Fruit fly (Drosophila melanogaster) whole organism, prepupa: ENCODE measurements around the gene CG14321.

Experiments
- Blimp-1 ChIP-seq: fragments of 200-800 bp; sonication (Bioruptor generic); optimal IDR thresholded peaks from 3 replicates; lab custom pipeline; 2017; ENCODE audit warnings: missing biosample characterization, missing genetic modification characterization, mild to moderate bottlenecking, moderate library complexity, missing genetic modification reagents
- CG10669 ChIP-seq: fragments of 200-800 bp; sonication (Bioruptor generic); optimal IDR thresholded peaks from 3 replicates; lab custom pipeline; 2018; ENCODE audit warnings: missing biosample characterization, mild to moderate bottlenecking, missing genetic modification characterization, moderate library complexity
- CG15336 ChIP-seq: fragments of 200-800 bp; sonication (Bioruptor generic); IDR thresholded peaks from 2 replicates; pipeline ENCODE4 v1.3.6; 2022; ENCODE audit warnings: missing biosample characterization, missing genetic modification characterization
- CG1621 ChIP-seq: fragments of 200-800 bp; sonication (Bioruptor generic); optimal IDR thresholded peaks from 3 replicates; lab custom pipeline; 2018; ENCODE audit warnings: missing biosample characterization, mild to moderate bottlenecking, missing genetic modification characterization
- CG16779 ChIP-seq: fragments of 200-800 bp; sonication (Bioruptor generic); optimal IDR thresholded peaks from 3 replicates; lab custom pipeline; 2017; ENCODE audit warnings: missing biosample characterization, mild to moderate bottlenecking, missing genetic modification characterization
- CG3032 ChIP-seq: fragments of 200-800 bp; optimal IDR thresholded peaks from 2 replicates; lab custom pipeline; 2019; ENCODE audit warnings: missing biosample characterization, mild to moderate bottlenecking, missing genetic modification characterization, moderate library complexity
- CG31627 ChIP-seq: fragments of 200-800 bp; sonication (Bioruptor generic); optimal IDR thresholded peaks from 3 replicates; lab custom pipeline; 2016; ENCODE audit warnings: missing biosample characterization, missing genetic modification characterization
- CG32006 ChIP-seq: fragments of 200-800 bp; sonication (Bioruptor generic); optimal IDR thresholded peaks from 3 replicates; lab custom pipeline; 2017; ENCODE audit warnings: missing biosample characterization, mild to moderate bottlenecking, missing genetic modification characterization
- CG34406 ChIP-seq: fragments of 200-800 bp; sonication (Bioruptor generic); optimal IDR thresholded peaks from 3 replicates; lab custom pipeline; 2016; ENCODE audit warnings: missing biosample characterization, missing genetic modification characterization
- CG3919 ChIP-seq: fragments of 200-800 bp; sonication (Bioruptor generic); optimal IDR thresholded peaks from 3 replicates; lab custom pipeline; 2016; ENCODE audit warnings: missing biosample characterization, missing genetic modification characterization
- CG4318 ChIP-seq: fragments of 200-800 bp; sonication (Bioruptor generic); optimal IDR thresholded peaks from 3 replicates; lab custom pipeline; 2017; ENCODE audit warnings: missing biosample characterization, mild to moderate bottlenecking, missing genetic modification characterization
- CG6163 ChIP-seq: fragments of 200-800 bp; sonication (Bioruptor generic); IDR thresholded peaks from 3 replicates; pipeline ENCODE4 v1.3.6; 2022; ENCODE audit warnings: missing biosample characterization, missing genetic modification characterization
- CG6276 ChIP-seq: fragments of 200-800 bp; sonication (Bioruptor generic); optimal IDR thresholded peaks from 2 replicates; lab custom pipeline; 2017; ENCODE audit warnings: missing biosample characterization, mild to moderate bottlenecking, missing genetic modification characterization
- CG6792 ChIP-seq: fragments of 200-800 bp; sonication (Bioruptor generic); optimal IDR thresholded peaks from 3 replicates; lab custom pipeline; 2016; ENCODE audit warnings: missing biosample characterization, missing genetic modification characterization
- CG6854 ChIP-seq: fragments of 200-800 bp; sonication (Bioruptor generic); optimal IDR thresholded peaks from 2 replicates; lab custom pipeline; 2017; ENCODE audit warnings: missing biosample characterization, mild to moderate bottlenecking, missing genetic modification characterization
- CG7368 ChIP-seq: fragments of 200-800 bp; sonication (Bioruptor generic); optimal IDR thresholded peaks from 3 replicates; lab custom pipeline; 2016; ENCODE audit warnings: missing biosample characterization, missing genetic modification characterization
- CG8119 ChIP-seq: fragments of 200-800 bp; sonication (Bioruptor generic); IDR thresholded peaks from 3 replicates; pipeline ENCODE4 v1.3.6; 2022; ENCODE audit warnings: missing biosample characterization, missing genetic modification characterization
- CG8632 ChIP-seq: fragments of 200-800 bp; sonication (Bioruptor generic); optimal IDR thresholded peaks from 3 replicates; lab custom pipeline; 2016; ENCODE audit warnings: missing biosample characterization, missing genetic modification characterization
- CG9139 ChIP-seq: fragments of 200-800 bp; sonication (Bioruptor generic); optimal IDR thresholded peaks from 3 replicates; lab custom pipeline; 2017; ENCODE audit warnings: missing biosample characterization, mild to moderate bottlenecking, missing genetic modification characterization
- Eip75B ChIP-seq: fragments of 200-800 bp; sonication (Bioruptor generic); optimal IDR thresholded peaks from 3 replicates; lab custom pipeline; 2016; ENCODE audit warnings: missing biosample characterization, missing genetic modification characterization
- Eip78C ChIP-seq: fragments of 200-800 bp; sonication (Bioruptor generic); peaks from one replicate; lab custom pipeline; 2016; ENCODE audit warnings: missing biosample characterization, missing genetic modification characterization
- Eip93F ChIP-seq: fragments of 200-800 bp; sonication (Bioruptor generic); optimal IDR thresholded peaks from 2 replicates; lab custom pipeline; 2016; ENCODE audit warnings: missing biosample characterization, mild to moderate bottlenecking, missing genetic modification characterization
- Ets21C ChIP-seq: fragments of 200-800 bp; sonication (Bioruptor generic); optimal IDR thresholded peaks from 3 replicates; lab custom pipeline; 2016; ENCODE audit warnings: missing biosample characterization, missing genetic modification characterization
- Hr4 ChIP-seq: fragments of 200-800 bp; sonication (Bioruptor generic); optimal IDR thresholded peaks from 3 replicates; lab custom pipeline; 2016; ENCODE audit warnings: missing biosample characterization, missing genetic modification characterization
- Lpt ChIP-seq: fragments of 200-800 bp; sonication (Bioruptor generic); optimal IDR thresholded peaks from 3 replicates; lab custom pipeline; 2016; ENCODE audit warnings: missing biosample characterization, missing genetic modification characterization
- Met ChIP-seq: fragments of 200-800 bp; sonication (Bioruptor generic); optimal IDR thresholded peaks from 3 replicates; lab custom pipeline; 2016; ENCODE audit warnings: missing biosample characterization, missing genetic modification characterization
- OdsH ChIP-seq: fragments of 200-800 bp; sonication (Bioruptor generic); optimal IDR thresholded peaks from 3 replicates; lab custom pipeline; 2016; ENCODE audit warnings: missing biosample characterization, missing genetic modification characterization
- Sox102F ChIP-seq: fragments of 200-800 bp; sonication (Bioruptor generic); optimal IDR thresholded peaks from 2 replicates; lab custom pipeline; 2016; ENCODE audit warnings: missing biosample characterization, mild to moderate bottlenecking, missing genetic modification characterization
- Sox14 ChIP-seq: fragments of 200-800 bp; sonication (Bioruptor generic); optimal IDR thresholded peaks from 3 replicates; lab custom pipeline; 2016; ENCODE audit warnings: missing biosample characterization, missing genetic modification characterization
- Sox15 ChIP-seq: fragments of 200-800 bp; sonication (Bioruptor generic); optimal IDR thresholded peaks from 3 replicates; lab custom pipeline; 2016; ENCODE audit warnings: missing biosample characterization, missing genetic modification characterization
- achi ChIP-seq: fragments of 200-800 bp; sonication (Bioruptor generic); optimal IDR thresholded peaks from 3 replicates; lab custom pipeline; 2016; ENCODE audit warnings: missing biosample characterization, missing genetic modification characterization
- cyc ChIP-seq: fragments of 200-800 bp; sonication (Bioruptor generic); optimal IDR thresholded peaks from 3 replicates; lab custom pipeline; 2016; ENCODE audit warnings: missing biosample characterization, missing genetic modification characterization
- dac ChIP-seq: fragments of 200-800 bp; sonication (Bioruptor generic); optimal IDR thresholded peaks from 2 replicates; lab custom pipeline; 2017; ENCODE audit warnings: missing biosample characterization, mild to moderate bottlenecking, missing genetic modification characterization
- dsx ChIP-seq: fragments of 200-800 bp; optimal IDR thresholded peaks from 3 replicates; lab custom pipeline; 2019; ENCODE audit warnings: missing biosample characterization, mild to moderate bottlenecking, missing genetic modification characterization, moderate library complexity; ENCODE audit not compliant: poor library complexity, severe bottlenecking
- esn ChIP-seq: fragments of 200-800 bp; sonication (Bioruptor generic); optimal IDR thresholded peaks from 2 replicates; lab custom pipeline; 2016; ENCODE audit warnings: missing biosample characterization, mild to moderate bottlenecking, missing genetic modification characterization, moderate library complexity
- fd59A ChIP-seq: fragments of 200-800 bp; sonication (Bioruptor generic); optimal IDR thresholded peaks from 2 replicates; lab custom pipeline; 2017; ENCODE audit warnings: missing biosample characterization, mild to moderate bottlenecking, missing genetic modification characterization, missing genetic modification reagents
- fkh ChIP-seq: fragments of 200-800 bp; sonication (Bioruptor generic); optimal IDR thresholded peaks from 3 replicates; lab custom pipeline; 2017; ENCODE audit warnings: missing biosample characterization, mild to moderate bottlenecking, missing genetic modification characterization, moderate library complexity
- lz ChIP-seq: fragments of 200-800 bp; sonication (Bioruptor generic); optimal IDR thresholded peaks from 3 replicates; lab custom pipeline; 2016; ENCODE audit warnings: missing biosample characterization, missing genetic modification characterization
- net ChIP-seq: fragments of 200-800 bp; sonication (Bioruptor generic); optimal IDR thresholded peaks from 3 replicates; lab custom pipeline; 2016; ENCODE audit warnings: missing biosample characterization, missing genetic modification characterization
- pdm3 ChIP-seq: fragments of 200-800 bp; sonication (Bioruptor generic); optimal IDR thresholded peaks from 3 replicates; lab custom pipeline; 2016; ENCODE audit warnings: missing biosample characterization, missing genetic modification characterization
- salr ChIP-seq, 2 experiments: fragments of 200-800 bp; sonication (Bioruptor generic); optimal IDR thresholded peaks; 3 replicates each; lab custom pipeline; 2016 to 2018; ENCODE audit warnings: missing biosample characterization in 2 of 2, missing genetic modification characterization in 2 of 2, mild to moderate bottlenecking in 1 of 2
- spab ChIP-seq: fragments of 200-800 bp; sonication (Bioruptor generic); optimal IDR thresholded peaks from 2 replicates; lab custom pipeline; 2017; ENCODE audit warnings: missing biosample characterization, mild to moderate bottlenecking, missing genetic modification characterization, missing genetic modification reagents
- ss ChIP-seq, 2 experiments: fragments of 200-800 bp; sonication (Bioruptor generic); optimal IDR thresholded peaks; 2 replicates in 1 of 2; 3 replicates in 1 of 2; lab custom pipeline; 2017 to 2018; ENCODE audit warnings: mild to moderate bottlenecking in 2 of 2, missing biosample characterization in 2 of 2, missing genetic modification characterization in 2 of 2, moderate library complexity in 1 of 2
- svp ChIP-seq: fragments of 200-800 bp; sonication (Bioruptor generic); peaks from one replicate; lab custom pipeline; 2016; ENCODE audit warnings: missing biosample characterization, missing genetic modification characterization

Gene CG14321

DNA sequence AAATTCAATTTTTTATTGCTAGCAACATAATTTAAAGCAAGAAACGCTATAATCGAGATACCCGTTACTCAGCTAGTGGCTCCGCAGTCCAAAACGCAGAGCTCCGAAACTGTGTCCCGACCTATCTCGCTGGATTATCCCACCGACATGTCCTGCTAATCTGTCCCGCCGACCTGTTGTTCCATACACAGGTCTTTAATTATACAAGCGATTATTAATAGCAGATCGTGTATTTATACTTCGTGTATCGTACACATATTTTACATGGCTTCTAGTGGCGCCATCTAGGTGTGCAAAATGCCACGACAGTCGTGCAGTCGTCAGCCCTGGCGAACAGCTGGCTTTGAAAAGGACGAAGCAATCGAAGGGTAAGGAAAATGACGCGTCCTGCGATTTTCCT, at the start of gene CG14321:
TSS of gene CG14321 (plus strand) at position 338 of the 400 bp plus-strand sequence.
- no peak for TF ChIP-seq Blimp-1
- no peak for TF ChIP-seq CG1621
- no peak for TF ChIP-seq CG4318
- no peak for TF ChIP-seq achi
- no peak for TF ChIP-seq dac (GFP tag; lab: Kevin White, UChicago)
- no peak for TF ChIP-seq Sox14 (GFP tag; lab: Kevin White, UChicago)
- TF ChIP-seq Ets21C (GFP tag; lab: Kevin White, UChicago) = no peak
- no peak for TF ChIP-seq lz (GFP tag; lab: Kevin White, UChicago)
- TF ChIP-seq CG6276 = no peak
- TF ChIP-seq OdsH (GFP tag; lab: Kevin White, UChicago) = no peak
- TF ChIP-seq, all 60 proteins: peak for 0

dm6 chr3R:17684854-17685253, 48.5 kb upstream of the CG14321 start, which contains the start of the genes CG31251 and CG31360:
Gene CG31251, minus strand, starts transcription at chr3R:17684915.
Gene CG31360, plus strand, starts transcription at chr3R:17685097.
- TF ChIP-seq CG3032 (tag; lab: Kevin White, UChicago) (peak; percentile 22), esn (peak; percentile 7), OdsH (GFP tag; lab: Kevin White, UChicago) (no peak), CG16779 (tag; lab: Kevin White, UChicago) (no peak), CG10669 (GFP tag; lab: Kevin White, UChicago) (no peak), lz (GFP tag; lab: Kevin White, UChicago) (no peak), CG34406 (GFP tag; lab: Kevin White, UChicago) (no peak), CG6792 (GFP tag; lab: Kevin White, UChicago) (no peak), fkh (GFP tag; lab: Kevin White, UChicago) (no peak), CG3919 (no peak), cyc (no peak), net (no peak), CG6163 (GFP tag; lab: Robert Waterston, UW) (no peak), fd59A (GFP tag; lab: Kevin White, UChicago) (no peak), CG8119 (GFP tag; lab: Robert Waterston, UW) (no peak), CG7368 (GFP tag; lab: Kevin White, UChicago) (no peak), spab (GFP tag; lab: Kevin White, UChicago) (no peak), Eip75B (GFP tag; lab: Kevin White, UChicago) (no peak), Blimp-1 (no peak), dsx (GFP tag; lab: Kevin White, UChicago) (no peak), CG8632 (GFP tag; lab: Kevin White, UChicago) (no peak), Met (GFP tag; lab: Kevin White, UChicago) (no peak), Eip78C (peak; percentile 34), CG9139 (GFP tag; lab: Kevin White, UChicago) (no peak), Eip93F (GFP tag; lab: Kevin White, UChicago) (no peak)

- no peak for TF ChIP-seq CG15336 (GFP tag; lab: Robert Waterston, UW)
- TF ChIP-seq Sox102F (GFP tag; lab: Kevin White, UChicago) = no peak
- TF ChIP-seq CG3032 (tag; lab: Kevin White, UChicago) = peak; percentile 18
- TF ChIP-seq CG6792 (GFP tag; lab: Kevin White, UChicago) = no peak
- peak; percentile 46 for TF ChIP-seq esn
- TF ChIP-seq salr (GFP tag; optimal IDR thresholded peaks at IDR 0.05; lab: Kevin White, UChicago) = no peak
- TF ChIP-seq Met (GFP tag; lab: Kevin White, UChicago) = no peak
These were observed 46.5 kb upstream of the CG14321 start, which contains the start of gene CG31249 for dm6 chr3R:17686875-17687274. Gene CG31249, minus strand, starts transcription at chr3R:17687071.

- TF ChIP-seq pdm3 (GFP tag; lab: Kevin White, UChicago) (no peak), CG16779 (tag; lab: Kevin White, UChicago) (no peak), OdsH (GFP tag; lab: Kevin White, UChicago) (no peak), achi (no peak), CG6276 (no peak), CG6854 (GFP tag; lab: Kevin White, UChicago) (peak; percentile 82), fd59A (GFP tag; lab: Kevin White, UChicago) (no peak), CG7368 (GFP tag; lab: Kevin White, UChicago) (no peak), Sox15 (no peak), CG32006 (GFP tag; lab: Kevin White, UChicago) (no peak), Ets21C (GFP tag; lab: Kevin White, UChicago) (no peak), ss (GFP tag; optimal IDR thresholded peaks at IDR 0.05; lab: Kevin White, UChicago) (no peak), CG34406 (GFP tag; lab: Kevin White, UChicago) (no peak), Hr4 (GFP tag; lab: Kevin White, UChicago) (no peak), Lpt (GFP tag; lab: Kevin White, UChicago) (peak; percentile 77), svp (peak; percentile 79), Eip75B (GFP tag; lab: Kevin White, UChicago) (no peak), CG10669 (GFP tag; lab: Kevin White, UChicago) (no peak), CG31627 (GFP tag; lab: Kevin White, UChicago) (no peak)
These were observed 33.4 kb upstream of the CG14321 start for dm6 chr3R:17699891-17700487.
